Worm (Caenorhabditis elegans) whole organism, early embryonic: ENCODE results near the gene lsy-2.

Source experiments
- B0310.2 ChIP-seq: sonication (generic microtip); optimal IDR thresholded peaks from 2 replicates; lab custom pipeline; 2016; ENCODE audit warnings: mild to moderate bottlenecking, missing genetic modification characterization, missing compliant biosample characterization
- F13C5.2 ChIP-seq: sonication (generic microtip); optimal IDR thresholded peaks from 2 replicates; lab custom pipeline; 2017; ENCODE audit warnings: mild to moderate bottlenecking, missing genetic modification characterization, inconsistent platforms, missing compliant biosample characterization
- aly-1 ChIP-seq: sonication (generic microtip); optimal IDR thresholded peaks from 2 replicates; lab custom pipeline; 2016; ENCODE audit warnings: missing genetic modification characterization, missing compliant biosample characterization
- ama-1 ChIP-seq: fragments of 150-350 bp; optimal IDR thresholded peaks from 2 replicates; lab custom pipeline; 2014
- ceh-13 ChIP-seq: fragments of 200-800 bp; sonication (Bioruptor generic); optimal IDR thresholded peaks from 2 replicates; lab custom pipeline; 2018; ENCODE audit warnings: mild to moderate bottlenecking, missing genetic modification characterization, missing compliant biosample characterization
- ceh-36 ChIP-seq: sonication (generic microtip); optimal IDR thresholded peaks from 2 replicates; lab custom pipeline; 2016; ENCODE audit warnings: missing genetic modification characterization, inconsistent platforms, missing compliant biosample characterization
- ets-7 ChIP-seq: sonication (generic microtip); optimal IDR thresholded peaks from 2 replicates; lab custom pipeline; 2016; ENCODE audit warnings: missing genotype, missing genetic modification characterization, missing compliant biosample characterization
- flt-1 ChIP-seq: fragments of 200-800 bp; sonication (Bioruptor generic); IDR thresholded peaks from 2 replicates; pipeline ENCODE4 v1.3.6; 2022; ENCODE audit warnings: missing genetic modification characterization, missing compliant biosample characterization
- hmbx-1 ChIP-seq: sonication (generic microtip); optimal IDR thresholded peaks from 2 replicates; lab custom pipeline; 2016; ENCODE audit warnings: mild to moderate bottlenecking, missing genetic modification characterization, missing compliant biosample characterization
- hmg-4 ChIP-seq: fragments of 200-800 bp; sonication (Bioruptor generic); optimal IDR thresholded peaks from 2 replicates; lab custom pipeline; 2018; ENCODE audit warnings: mild to moderate bottlenecking, missing genetic modification characterization, missing compliant biosample characterization
- hnd-1 ChIP-seq: sonication (generic microtip); optimal IDR thresholded peaks from 2 replicates; lab custom pipeline; 2016; ENCODE audit warnings: missing genetic modification characterization, missing compliant biosample characterization
- pes-1 ChIP-seq: fragments of 200-800 bp; sonication (Bioruptor generic); IDR thresholded peaks from 2 replicates; pipeline ENCODE4 v1.3.6; 2022; ENCODE audit warnings: missing genetic modification reagents, missing genetic modification characterization, missing compliant biosample characterization
- scrt-1 ChIP-seq: fragments of 200-800 bp; sonication (Bioruptor generic); IDR thresholded peaks from 2 replicates; pipeline ENCODE4 v1.3.6; 2022; ENCODE audit warnings: missing genetic modification characterization, missing compliant biosample characterization
- sea-1 ChIP-seq: fragments of 200-800 bp; sonication (Bioruptor generic); conservative IDR thresholded peaks from 2 replicates; pipeline ENCODE4 v1.3.6; 2022; ENCODE audit warnings: missing genetic modification characterization, missing compliant biosample characterization
- tbx-11 ChIP-seq: fragments of 200-800 bp; sonication (Bioruptor generic); IDR thresholded peaks from 2 replicates; pipeline ENCODE4 v1.3.6; 2022; ENCODE audit warnings: missing genetic modification characterization, missing compliant biosample characterization
- tbx-37 ChIP-seq: fragments of 200-800 bp; sonication (Bioruptor generic); conservative IDR thresholded peaks from 2 replicates; pipeline ENCODE4 v1.3.6; 2022; ENCODE audit warnings: missing genetic modification reagents, missing genetic modification characterization, missing compliant biosample characterization
- tra-4 ChIP-seq: sonication (generic microtip); optimal IDR thresholded peaks from 2 replicates; lab custom pipeline; 2017; ENCODE audit warnings: missing genetic modification characterization, missing compliant biosample characterization

Gene lsy-2

DNA sequence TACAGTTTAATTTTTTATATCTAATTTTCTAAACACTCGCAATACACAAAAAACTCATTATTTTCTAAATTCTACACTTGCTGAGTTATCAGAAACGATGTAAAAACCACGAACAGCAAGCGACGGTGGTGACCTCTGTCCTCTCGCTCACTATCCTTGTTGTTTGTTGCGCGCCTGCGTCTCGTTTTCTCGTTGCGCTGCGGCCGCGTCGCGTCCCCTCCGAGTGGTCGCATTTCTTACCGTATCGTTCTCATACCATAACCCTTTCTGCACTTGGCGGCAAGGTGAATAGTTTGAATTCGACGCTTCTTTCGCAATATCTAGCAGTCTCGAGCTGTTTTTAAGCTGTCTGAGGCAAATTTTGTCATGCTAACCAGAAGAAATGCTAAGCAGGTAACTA is at the start of gene lsy-2:
Gene lsy-2, plus strand, starts transcription at position 271 of the 400 bp plus-strand sequence.
- TF ChIP-seq hnd-1 (tag; lab: Kevin White, UChicago) = no peak

DNA sequence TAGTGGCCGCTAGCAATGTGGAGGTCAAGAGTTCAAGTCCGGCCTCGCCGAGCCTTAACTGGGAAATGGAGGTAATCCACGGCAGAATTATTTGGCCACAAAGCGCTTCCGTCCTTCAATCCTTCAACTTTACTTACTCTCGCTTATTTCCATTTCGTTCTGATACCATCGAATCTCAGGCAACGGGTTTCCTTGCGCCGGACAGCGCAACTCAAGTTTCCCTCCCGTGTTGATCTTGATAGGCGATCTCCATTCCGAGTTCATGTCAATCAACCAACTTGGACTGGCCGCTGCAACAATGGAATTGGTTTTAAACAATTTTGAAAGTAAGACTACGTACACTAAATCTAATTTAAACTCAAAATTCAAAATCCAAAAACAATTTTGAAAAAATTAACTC is 48.6 kb upstream of the lsy-2 start:
- no peak for TF ChIP-seq tbx-11
- TF ChIP-seq pes-1 (GFP tag; lab: Robert Waterston, UW) = peak; percentile 32; the same call in 1 of the 2 replicates
- no peak for TF ChIP-seq ama-1 (lab: Kevin White, UChicago)
- no peak for TF ChIP-seq ets-7
- no peak for TF ChIP-seq tbx-37 (GFP tag; lab: Robert Waterston, UW)
- TF ChIP-seq ceh-13 (GFP tag; lab: Kevin White, UChicago) = no peak

- TF ChIP-seq scrt-1 = no peak
- no peak for TF ChIP-seq hnd-1 (tag; lab: Kevin White, UChicago)
- TF ChIP-seq pes-1 (GFP tag; lab: Robert Waterston, UW) = 0 out of 2 replicates have a peak, but pooled peaks have one; percentile 9
- peak; percentile 24 for TF ChIP-seq hmg-4 (GFP tag; lab: Kevin White, UChicago)
Measured at ce11 chrX:2041448-2042138, 47.9 kb upstream of the lsy-2 start.

- no peak for TF ChIP-seq ama-1 (lab: Kevin White, UChicago)
- TF ChIP-seq pes-1 (GFP tag; lab: Robert Waterston, UW) = no peak
- TF ChIP-seq tbx-11 = peak; percentile 35; the same call in 1 of the 2 replicates
- no peak for TF ChIP-seq scrt-1
- no peak for TF ChIP-seq ceh-36 (tag; lab: Kevin White, UChicago)
Measured at ce11 chrX:2042621-2043020, 46.9 kb upstream of the lsy-2 start.

DNA sequence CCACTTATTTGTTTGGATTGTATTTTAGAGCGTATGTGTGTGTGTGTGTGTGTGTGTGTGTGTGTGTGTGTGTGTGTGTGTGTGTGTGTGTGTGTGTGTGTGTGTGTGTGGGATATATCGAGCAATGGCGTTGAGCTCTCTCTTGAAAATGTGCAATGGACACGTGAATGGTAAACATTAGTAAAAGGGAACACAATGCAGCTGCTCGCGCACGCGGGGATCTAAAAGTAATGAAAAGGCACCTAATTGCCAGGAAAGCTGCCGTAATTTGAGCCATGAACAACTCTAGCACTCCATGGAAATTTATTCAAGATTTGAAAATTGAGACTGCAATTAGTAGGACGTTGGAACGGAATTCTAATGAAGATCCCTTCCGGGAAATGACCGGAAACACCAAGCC is 46.3 kb upstream of the lsy-2 start:
- no peak for TF ChIP-seq tbx-37 (GFP tag; lab: Robert Waterston, UW)
- no peak for TF ChIP-seq hmbx-1 (tag; lab: Kevin White, UChicago)
- TF ChIP-seq flt-1 (GFP tag; lab: Robert Waterston, UW) = 0 out of 2 replicates have a peak, but pooled peaks have one; percentile 8
- no peak for TF ChIP-seq tra-4 (tag; lab: Kevin White, UChicago)
- no peak for TF ChIP-seq hnd-1 (tag; lab: Kevin White, UChicago)
- no peak for TF ChIP-seq ets-7
- no peak for TF ChIP-seq B0310.2 (tag; lab: Kevin White, UChicago)
- TF ChIP-seq hmg-4 (GFP tag; lab: Kevin White, UChicago) = peak; percentile 23
- TF ChIP-seq ceh-13 (GFP tag; lab: Kevin White, UChicago) = no peak
- no peak for TF ChIP-seq aly-1 (tag; lab: Kevin White, UChicago)
- no peak for TF ChIP-seq ceh-36 (tag; lab: Kevin White, UChicago)
- TF ChIP-seq tbx-11 = no peak
- no peak for TF ChIP-seq F13C5.2 (tag; lab: Kevin White, UChicago)
- no peak for TF ChIP-seq ama-1 (lab: Kevin White, UChicago)
- no peak for TF ChIP-seq scrt-1
- peak; percentile 37; the same call in 1 of the 2 replicates for TF ChIP-seq pes-1 (GFP tag; lab: Robert Waterston, UW)
- no peak for TF ChIP-seq sea-1 (GFP tag; lab: Robert Waterston, UW)

- TF ChIP-seq hmg-4 (GFP tag; lab: Kevin White, UChicago) = peak; percentile 40
- TF ChIP-seq ceh-36 (tag; lab: Kevin White, UChicago) = peak; percentile 21
- no peak for TF ChIP-seq flt-1 (GFP tag; lab: Robert Waterston, UW)
- TF ChIP-seq tbx-11 = no peak
- TF ChIP-seq scrt-1 = 0 out of 2 replicates have a peak, but pooled peaks have one; percentile 23
Measured at ce11 chrX:2044541-2045168, 44.8 kb upstream of the lsy-2 start.

ce11 chrX:2045603-2046002 is 43.9 kb upstream of the lsy-2 start:
- TF ChIP-seq hnd-1 (tag; lab: Kevin White, UChicago) (no peak), ceh-13 (GFP tag; lab: Kevin White, UChicago) (no peak), pes-1 (GFP tag; lab: Robert Waterston, UW) (no peak), aly-1 (tag; lab: Kevin White, UChicago) (no peak), tbx-11 (no peak), B0310.2 (tag; lab: Kevin White, UChicago) (no peak), ets-7 (no peak), scrt-1 (no peak), tbx-37 (GFP tag; lab: Robert Waterston, UW) (no peak), F13C5.2 (tag; lab: Kevin White, UChicago) (no peak), ama-1 (lab: Kevin White, UChicago) (no peak), hmbx-1 (tag; lab: Kevin White, UChicago) (no peak), sea-1 (GFP tag; lab: Robert Waterston, UW) (no peak), tra-4 (tag; lab: Kevin White, UChicago) (no peak)

- no peak for TF ChIP-seq hmbx-1 (tag; lab: Kevin White, UChicago)
- no peak for TF ChIP-seq F13C5.2 (tag; lab: Kevin White, UChicago)
- TF ChIP-seq sea-1 (GFP tag; lab: Robert Waterston, UW) = no peak
- peak; percentile 66 for TF ChIP-seq hmg-4 (GFP tag; lab: Kevin White, UChicago)
- TF ChIP-seq B0310.2 (tag; lab: Kevin White, UChicago) = peak; percentile 4
- 0 out of 2 replicates have a peak, but pooled peaks have one; percentile 5 for TF ChIP-seq pes-1 (GFP tag; lab: Robert Waterston, UW)
- no peak for TF ChIP-seq hnd-1 (tag; lab: Kevin White, UChicago)
- peak; percentile 62 for TF ChIP-seq ceh-36 (tag; lab: Kevin White, UChicago)
- no peak for TF ChIP-seq tbx-37 (GFP tag; lab: Robert Waterston, UW)
- TF ChIP-seq tra-4 (tag; lab: Kevin White, UChicago) = no peak
- 0 out of 2 replicates have a peak, but pooled peaks have one; percentile 19 for TF ChIP-seq flt-1 (GFP tag; lab: Robert Waterston, UW)
- no peak for TF ChIP-seq ceh-13 (GFP tag; lab: Kevin White, UChicago)
- TF ChIP-seq ama-1 (lab: Kevin White, UChicago) = no peak
- TF ChIP-seq aly-1 (tag; lab: Kevin White, UChicago) = no peak
- TF ChIP-seq tbx-11 = no peak
- no peak for TF ChIP-seq scrt-1
- no peak for TF ChIP-seq ets-7
Measured at ce11 chrX:2046124-2046722, 43.3 kb upstream of the lsy-2 start, which contains the start of gene igcm-4. Gene igcm-4 (minus strand): TSS chrX:2046360.
